Fruit fly (Drosophila melanogaster): Measurements from ENCODE around the gene ScsbetaA.

dm6 chr3R:8946429-8946828, 7.9 kb downstream of the ScsbetaA start:
- TF ChIP-seq Rfx (GFP tag; IDR thresholded peaks at IDR 0.05) (no peak), chinmo (GFP tag; IDR thresholded peaks at IDR 0.05; ENCODE audit: partially characterized antibody) (no peak), CG34376 (GFP tag; optimal IDR thresholded peaks at IDR 0.05) (no peak), Dll (GFP tag; IDR thresholded peaks at IDR 0.05; ENCODE audit: partially characterized antibody) (no peak), CG2129 (GFP tag; IDR thresholded peaks at IDR 0.05; ENCODE audit: partially characterized antibody) (no peak), gsb-n (tag; optimal IDR thresholded peaks at IDR 0.05) (no peak), Rx (GFP tag; IDR thresholded peaks at IDR 0.05) (no peak), tna (GFP tag; IDR thresholded peaks at IDR 0.05; ENCODE audit: partially characterized antibody) (no peak), pnt (GFP tag; optimal IDR thresholded peaks at IDR 0.05) (no peak), toy (GFP tag; IDR thresholded peaks at IDR 0.05) (no peak), az2 (GFP tag; optimal IDR thresholded peaks at IDR 0.05) (no peak), usp (GFP tag; optimal IDR thresholded peaks at IDR 0.05) (no peak)
